Worm (Caenorhabditis elegans) whole organism, L2 larva: ENCODE data around the gene pqn-96.

Experiments used
- F13H6.1 ChIP-seq: sonication (generic microtip); optimal IDR thresholded peaks from 2 replicates; lab custom pipeline; 2016; ENCODE audit warnings: missing genetic modification characterization, missing compliant biosample characterization
- aly-2 ChIP-seq: fragments of 150-350 bp; optimal IDR thresholded peaks from 2 replicates; lab custom pipeline; 2014; ENCODE audit warnings: missing biosample characterization, missing genetic modification characterization
- blmp-1 ChIP-seq: sonication (generic microtip); optimal IDR thresholded peaks from 2 replicates; lab custom pipeline; 2017; ENCODE audit warnings: missing genetic modification characterization, mild to moderate bottlenecking, missing compliant biosample characterization, antibody characterized with exemption, moderate library complexity; ENCODE audit not compliant: insufficient read depth
- ceh-16 ChIP-seq: fragments of 150-350 bp; optimal IDR thresholded peaks from 2 replicates; lab custom pipeline; 2014; ENCODE audit warnings: missing biosample characterization, missing genetic modification characterization
- crh-2 ChIP-seq: sonication (generic microtip); optimal IDR thresholded peaks from 2 replicates; lab custom pipeline; 2017; ENCODE audit warnings: missing biosample characterization, missing genetic modification characterization
- dmd-4 ChIP-seq: sonication (generic microtip); optimal IDR thresholded peaks from 2 replicates; lab custom pipeline; 2017; ENCODE audit warnings: missing biosample characterization, missing genetic modification characterization
- egl-27 ChIP-seq: sonication (generic microtip); optimal IDR thresholded peaks from 3 replicates; lab custom pipeline; 2017; ENCODE audit warnings: missing biosample characterization, missing genetic modification reagents, missing genetic modification characterization
- fos-1 ChIP-seq: fragments of 150-350 bp; optimal IDR thresholded peaks from 2 replicates; lab custom pipeline; 2014; ENCODE audit warnings: missing biosample characterization, missing genetic modification characterization
- gmeb-1 ChIP-seq: fragments of 150-350 bp; optimal IDR thresholded peaks from 2 replicates; lab custom pipeline; 2014; ENCODE audit warnings: missing biosample characterization, missing genetic modification characterization
- lin-13 ChIP-seq: fragments of 150-350 bp; optimal IDR thresholded peaks from 2 replicates; lab custom pipeline; 2014; ENCODE audit warnings: missing biosample characterization, missing genetic modification reagents, missing genetic modification characterization
- lsy-2 ChIP-seq, 2 experiments: fragments of 150-350 bp in 1 of 2; sonication (generic microtip) in 1 of 2; optimal IDR thresholded peaks; 2 replicates each; lab custom pipeline; 2014 to 2017; ENCODE audit warnings: missing biosample characterization in 2 of 2, missing genetic modification characterization in 2 of 2
- mbf-1 ChIP-seq: sonication (generic microtip); optimal IDR thresholded peaks from 2 replicates; lab custom pipeline; 2017; ENCODE audit warnings: missing biosample characterization, missing genetic modification characterization
- mdl-1 ChIP-seq, 2 experiments: fragments of 150-350 bp in 1 of 2; sonication (generic microtip) in 1 of 2; optimal IDR thresholded peaks; 2 replicates each; lab custom pipeline; 2017; ENCODE audit warnings: missing biosample characterization in 2 of 2, missing genetic modification characterization in 2 of 2
- nhr-11 ChIP-seq: fragments of 150-350 bp; optimal IDR thresholded peaks from 2 replicates; lab custom pipeline; 2014; ENCODE audit warnings: missing biosample characterization, missing genetic modification characterization
- nhr-129 ChIP-seq: fragments of 150-350 bp; optimal IDR thresholded peaks from 2 replicates; lab custom pipeline; 2014; ENCODE audit warnings: missing biosample characterization, missing genetic modification characterization
- nhr-237 ChIP-seq: fragments of 150-350 bp; optimal IDR thresholded peaks from 2 replicates; lab custom pipeline; 2014; ENCODE audit warnings: missing biosample characterization, missing genetic modification characterization
- nhr-6 ChIP-seq: fragments of 150-350 bp; optimal IDR thresholded peaks from 2 replicates; lab custom pipeline; 2014; ENCODE audit warnings: missing biosample characterization, missing genetic modification characterization
- peb-1 ChIP-seq: fragments of 150-350 bp; optimal IDR thresholded peaks from 2 replicates; lab custom pipeline; 2014; ENCODE audit warnings: missing biosample characterization, missing genetic modification characterization
- sem-4 ChIP-seq: fragments of 150-350 bp; optimal IDR thresholded peaks from 2 replicates; lab custom pipeline; 2014; ENCODE audit warnings: missing biosample characterization, missing genetic modification reagents, missing genetic modification characterization
- skn-1 ChIP-seq: sonication (generic microtip); optimal IDR thresholded peaks from 2 replicates; lab custom pipeline; 2017; ENCODE audit warnings: missing biosample characterization, missing genetic modification characterization
- sma-3 ChIP-seq: sonication (generic microtip); optimal IDR thresholded peaks from 2 replicates; lab custom pipeline; 2016; ENCODE audit warnings: missing genetic modification reagents, missing genetic modification characterization, missing compliant biosample characterization
- sma-9 ChIP-seq, 2 experiments: fragments of 150-350 bp in 1 of 2; sonication (generic microtip) in 1 of 2; optimal IDR thresholded peaks; 2 replicates each; lab custom pipeline; 2014 to 2016; ENCODE audit warnings: missing genetic modification characterization in 2 of 2, mild to moderate bottlenecking in 1 of 2, missing biosample characterization in 1 of 2, missing compliant biosample characterization in 1 of 2, missing genetic modification reagents in 1 of 2, moderate library complexity in 1 of 2
- snpc-4 ChIP-seq: fragments of 150-350 bp; optimal IDR thresholded peaks from 2 replicates; lab custom pipeline; 2014; ENCODE audit warnings: missing biosample characterization, missing genetic modification characterization
- unc-55 ChIP-seq: fragments of 150-350 bp; sonication (generic microtip); optimal IDR thresholded peaks from 3 replicates; lab custom pipeline; 2014; ENCODE audit warnings: missing biosample characterization, missing genetic modification reagents, missing genetic modification characterization
- unc-62 ChIP-seq: fragments of 150-350 bp; optimal IDR thresholded peaks from 2 replicates; lab custom pipeline; 2014; ENCODE audit warnings: missing biosample characterization, missing genetic modification reagents, missing genetic modification characterization
- ztf-1 ChIP-seq: fragments of 200-800 bp; sonication (Bioruptor generic); conservative IDR thresholded peaks from 2 replicates; pipeline ENCODE4 v1.3.6; 2022; ENCODE audit warnings: missing genetic modification characterization, missing compliant biosample characterization
- ztf-11 ChIP-seq: sonication (generic microtip); optimal IDR thresholded peaks from 2 replicates; lab custom pipeline; 2017; ENCODE audit warnings: missing biosample characterization, missing genetic modification characterization
- ztf-4 ChIP-seq: fragments of 150-350 bp; optimal IDR thresholded peaks from 2 replicates; lab custom pipeline; 2014; ENCODE audit warnings: missing biosample characterization, missing genetic modification characterization

pqn-96 gene

ce11 chrIII:8410747-8411146 is 28.5 kb downstream of the pqn-96 start:
- TF ChIP-seq nhr-6 (tag; lab: Kevin White, UChicago), result no peak
- no peak for TF ChIP-seq lin-13 (GFP tag; lab: Kevin White, UChicago)
- no peak for TF ChIP-seq ztf-1 (GFP tag; lab: Robert Waterston, UW)
- TF ChIP-seq unc-62 (GFP tag; lab: Kevin White, UChicago), result no peak
- no peak for TF ChIP-seq mbf-1 (tag; lab: Kevin White, UChicago)
- TF ChIP-seq mdl-1 (tag; optimal IDR thresholded peaks at IDR 0.05; lab: Kevin White, UChicago), result no peak

- no peak for TF ChIP-seq snpc-4
These were observed 30.0 kb downstream of the pqn-96 start, which contains the start of gene ZK353.9 for ce11 chrIII:8409166-8409565. ZK353.9 (plus strand) TSS chrIII:8409496.

- no peak for TF ChIP-seq nhr-237 (tag; lab: Kevin White, UChicago)
- peak in 1 of 2 experiments; percentile 11 for TF ChIP-seq lsy-2 (tag; optimal IDR thresholded peaks at IDR 0.05; lab: Kevin White, UChicago)
- TF ChIP-seq unc-55 (GFP tag; lab: Kevin White, UChicago), result peak; percentile 38
- TF ChIP-seq, all 48 proteins: peak for 2
These were observed 33.7 kb downstream of the pqn-96 start, which contains the start of the genes ubxn-4 and cyy-1 for ce11 chrIII:8405449-8405962. ubxn-4 (minus strand) TSS chrIII:8405562. cyy-1 (plus strand) TSS chrIII:8405874.

ce11 chrIII:8403507-8403906 is 35.7 kb downstream of the pqn-96 start, which contains the start of gene cutc-1:
cutc-1 (minus strand) TSS chrIII:8403607.
- TF ChIP-seq lin-13 (GFP tag; lab: Kevin White, UChicago), result no peak
- TF ChIP-seq skn-1 (tag; lab: Kevin White, UChicago), result no peak
- no peak for TF ChIP-seq mdl-1 (tag; optimal IDR thresholded peaks at IDR 0.05; lab: Kevin White, UChicago)
- TF ChIP-seq sma-3 (GFP tag; lab: Kevin White, UChicago), result no peak
- no peak for TF ChIP-seq dmd-4
- TF ChIP-seq mbf-1 (tag; lab: Kevin White, UChicago), result no peak
- TF ChIP-seq fos-1, result no peak
- no peak for TF ChIP-seq crh-2 (tag; lab: Kevin White, UChicago)
- TF ChIP-seq snpc-4, result no peak
- TF ChIP-seq sem-4 (tag; lab: Kevin White, UChicago), result no peak
- TF ChIP-seq blmp-1 (tag; lab: Kevin White, UChicago), result no peak
- no peak for TF ChIP-seq ceh-16 (tag; lab: Kevin White, UChicago)

- no peak for TF ChIP-seq nhr-129 (tag; lab: Kevin White, UChicago)
- no peak for TF ChIP-seq ztf-4 (tag; lab: Kevin White, UChicago)
- TF ChIP-seq ztf-11 (tag; lab: Kevin White, UChicago), result no peak
These were observed 36.6 kb downstream of the pqn-96 start for ce11 chrIII:8402633-8403032.

- TF ChIP-seq fos-1 (peak; percentile 63), skn-1 (tag; lab: Kevin White, UChicago) (peak; percentile 40), F13H6.1 (no peak)
- TF ChIP-seq, all 48 proteins: peak for 2
These were observed 37.3 kb downstream of the pqn-96 start, which contains the start of gene lap-1 for ce11 chrIII:8401887-8402286. lap-1 (minus strand) TSS chrIII:8401928.

ce11 chrIII:8400478-8400877 is 38.7 kb downstream of the pqn-96 start:
- TF ChIP-seq mdl-1 (tag; optimal IDR thresholded peaks at IDR 0.05; lab: Kevin White, UChicago) (peak in 1 of 2 experiments; percentile 1), F13H6.1 (peak; percentile 28), egl-27 (no peak), snpc-4 (no peak), skn-1 (tag; lab: Kevin White, UChicago) (peak; percentile 62), nhr-11 (tag; lab: Kevin White, UChicago) (no peak), peb-1 (tag; lab: Kevin White, UChicago) (no peak), fos-1 (peak; percentile 90), ztf-11 (tag; lab: Kevin White, UChicago) (no peak), sma-9 (GFP tag; optimal IDR thresholded peaks at IDR 0.05; lab: Kevin White, UChicago) (peak; percentile 94), sma-9 (tag; optimal IDR thresholded peaks at IDR 0.05; lab: Kevin White, UChicago) (no peak), crh-2 (tag; lab: Kevin White, UChicago) (peak; percentile 60), ceh-16 (tag; lab: Kevin White, UChicago) (no peak), aly-2 (tag; lab: Kevin White, UChicago) (no peak), gmeb-1 (peak; percentile 43), nhr-129 (tag; lab: Kevin White, UChicago) (peak; percentile 87)
